Worm (Caenorhabditis elegans) whole organism, late embryonic: ENCODE data around the gene upb-1.
A peak's percentile ranks its signal among the peaks of the same experiment; 100 is the strongest.

Source experiments
- C38D4.7 ChIP-seq: fragments of 200-800 bp; sonication (Bioruptor generic); optimal IDR thresholded peaks from 2 replicates; lab custom pipeline; 2018; ENCODE audit warnings: mild to moderate bottlenecking, missing genetic modification characterization, moderate library complexity, missing compliant biosample characterization
- T23F11.4 ChIP-seq: fragments of 200-800 bp; sonication (Bioruptor generic); optimal IDR thresholded peaks from 2 replicates; lab custom pipeline; 2018; ENCODE audit warnings: mild to moderate bottlenecking, missing genetic modification characterization, missing compliant biosample characterization
- Y22D7AL.16 ChIP-seq: sonication (generic microtip); optimal IDR thresholded peaks from 2 replicates; lab custom pipeline; 2016; ENCODE audit warnings: missing genetic modification characterization, missing compliant biosample characterization
- ahr-1 ChIP-seq: sonication (generic microtip); optimal IDR thresholded peaks from 2 replicates; lab custom pipeline; 2016; ENCODE audit warnings: missing genetic modification characterization, missing compliant biosample characterization
- ceh-18 ChIP-seq: sonication (generic microtip); optimal IDR thresholded peaks from 2 replicates; lab custom pipeline; 2016; ENCODE audit warnings: missing genetic modification characterization, missing compliant biosample characterization
- ceh-24 ChIP-seq: sonication (generic microtip); optimal IDR thresholded peaks from 2 replicates; lab custom pipeline; 2016; ENCODE audit warnings: mild to moderate bottlenecking, missing genetic modification characterization, missing compliant biosample characterization
- ceh-30 ChIP-seq: fragments of 150-350 bp; optimal IDR thresholded peaks from 2 replicates; lab custom pipeline; 2014; ENCODE audit warnings: missing biosample characterization, missing genetic modification characterization
- ceh-48 ChIP-seq: sonication (generic microtip); optimal IDR thresholded peaks from 2 replicates; lab custom pipeline; 2016; ENCODE audit warnings: missing genetic modification characterization, inconsistent platforms, missing compliant biosample characterization
- ceh-6 ChIP-seq: fragments of 200-800 bp; sonication (Bioruptor generic); optimal IDR thresholded peaks from 2 replicates; lab custom pipeline; 2018; ENCODE audit warnings: mild to moderate bottlenecking, missing genetic modification characterization, missing compliant biosample characterization
- dmd-4 ChIP-seq: sonication (generic microtip); optimal IDR thresholded peaks from 2 replicates; lab custom pipeline; 2016; ENCODE audit warnings: borderline replicate concordance, missing genetic modification characterization, missing compliant biosample characterization
- dve-1 ChIP-seq: sonication (generic microtip); optimal IDR thresholded peaks from 2 replicates; lab custom pipeline; 2017; ENCODE audit warnings: antibody characterized with exemption, mild to moderate bottlenecking, missing genetic modification characterization, missing compliant biosample characterization
- elt-2 ChIP-seq: sonication (generic microtip); optimal IDR thresholded peaks from 2 replicates; lab custom pipeline; 2016; ENCODE audit warnings: missing genetic modification reagents, missing genetic modification characterization, missing compliant biosample characterization
- elt-4 ChIP-seq: sonication (generic microtip); optimal IDR thresholded peaks from 2 replicates; lab custom pipeline; 2016; ENCODE audit warnings: missing genetic modification characterization, missing compliant biosample characterization
- ets-4 ChIP-seq: sonication (generic microtip); optimal IDR thresholded peaks from 2 replicates; lab custom pipeline; 2016; ENCODE audit warnings: missing genetic modification characterization, missing compliant biosample characterization
- eyg-1 ChIP-seq: sonication (generic microtip); optimal IDR thresholded peaks from 2 replicates; lab custom pipeline; 2016; ENCODE audit warnings: missing genotype, missing genetic modification characterization, missing compliant biosample characterization
- fax-1 ChIP-seq: sonication (generic microtip); optimal IDR thresholded peaks from 2 replicates; lab custom pipeline; 2016; ENCODE audit warnings: missing genotype, missing genetic modification characterization, missing compliant biosample characterization
- hlh-13 ChIP-seq: fragments of 200-800 bp; sonication (Bioruptor generic); optimal IDR thresholded peaks from 2 replicates; lab custom pipeline; 2018; ENCODE audit warnings: mild to moderate bottlenecking, missing genetic modification characterization, missing compliant biosample characterization
- hlh-15 ChIP-seq: sonication (generic microtip); optimal IDR thresholded peaks from 2 replicates; lab custom pipeline; 2016; ENCODE audit warnings: missing genetic modification characterization, missing compliant biosample characterization
- hlh-6 ChIP-seq: sonication (generic microtip); optimal IDR thresholded peaks from 2 replicates; lab custom pipeline; 2016; ENCODE audit warnings: missing genotype, missing genetic modification characterization, missing compliant biosample characterization
- hlh-8 ChIP-seq: sonication (generic microtip); optimal IDR thresholded peaks from 2 replicates; lab custom pipeline; 2016; ENCODE audit warnings: missing genotype, missing genetic modification characterization, missing compliant biosample characterization
- lin-11 ChIP-seq: fragments of 200-800 bp; sonication (Bioruptor generic); optimal IDR thresholded peaks from 2 replicates; lab custom pipeline; 2018; ENCODE audit warnings: mild to moderate bottlenecking, missing genetic modification characterization, missing compliant biosample characterization
- mec-3 ChIP-seq: sonication (generic microtip); optimal IDR thresholded peaks from 2 replicates; lab custom pipeline; 2016; ENCODE audit warnings: borderline replicate concordance, missing genetic modification characterization, missing compliant biosample characterization
- nfya-1 ChIP-seq: sonication (generic microtip); optimal IDR thresholded peaks from 2 replicates; lab custom pipeline; 2017; ENCODE audit warnings: missing genetic modification characterization, mild to moderate bottlenecking, missing compliant biosample characterization, antibody characterized with exemption, moderate library complexity
- nhr-232 ChIP-seq: sonication (generic microtip); optimal IDR thresholded peaks from 2 replicates; lab custom pipeline; 2016; ENCODE audit warnings: missing genetic modification characterization, missing compliant biosample characterization
- npax-4 ChIP-seq: sonication (generic microtip); optimal IDR thresholded peaks from 2 replicates; lab custom pipeline; 2016; ENCODE audit warnings: missing genetic modification characterization, missing compliant biosample characterization
- pat-9 ChIP-seq: fragments of 200-800 bp; sonication (Bioruptor generic); optimal IDR thresholded peaks from 2 replicates; lab custom pipeline; 2018; ENCODE audit warnings: mild to moderate bottlenecking, missing genetic modification characterization, moderate library complexity, missing compliant biosample characterization
- pha-2 ChIP-seq: sonication (generic microtip); optimal IDR thresholded peaks from 2 replicates; lab custom pipeline; 2017; ENCODE audit warnings: mild to moderate bottlenecking, missing genetic modification characterization, missing compliant biosample characterization
- pha-4 ChIP-seq: fragments of 150-350 bp; optimal IDR thresholded peaks from 2 replicates; lab custom pipeline; 2018; ENCODE audit warnings: missing biosample characterization, missing genetic modification reagents, missing genetic modification characterization
- pqm-1 ChIP-seq: sonication (generic microtip); optimal IDR thresholded peaks from 2 replicates; lab custom pipeline; 2016; ENCODE audit warnings: missing genetic modification characterization, missing compliant biosample characterization
- rnt-1 ChIP-seq: sonication (generic microtip); optimal IDR thresholded peaks from 2 replicates; lab custom pipeline; 2016; ENCODE audit warnings: missing genetic modification characterization, missing compliant biosample characterization
- sdc-2 ChIP-seq: sonication (generic microtip); optimal IDR thresholded peaks from 2 replicates; lab custom pipeline; 2016; ENCODE audit warnings: missing genotype, missing genetic modification characterization, missing compliant biosample characterization
- sox-2 ChIP-seq: fragments of 200-800 bp; sonication (Bioruptor generic); IDR thresholded peaks from 2 replicates; pipeline ENCODE4 v1.3.6; 2022; ENCODE audit warnings: missing genetic modification reagents, missing genetic modification characterization, missing compliant biosample characterization
- sox-4 ChIP-seq: sonication (generic microtip); optimal IDR thresholded peaks from 2 replicates; lab custom pipeline; 2017; ENCODE audit warnings: mild to moderate bottlenecking, missing genetic modification characterization, inconsistent platforms, missing compliant biosample characterization
- syd-9 ChIP-seq: sonication (generic microtip); optimal IDR thresholded peaks from 2 replicates; lab custom pipeline; 2016; ENCODE audit warnings: mild to moderate bottlenecking, missing genetic modification characterization, moderate library complexity, missing compliant biosample characterization
- tbx-7 ChIP-seq: sonication (generic microtip); optimal IDR thresholded peaks from 2 replicates; lab custom pipeline; 2016; ENCODE audit warnings: missing genotype, missing genetic modification characterization, missing compliant biosample characterization
- ttx-3 ChIP-seq: sonication (generic microtip); optimal IDR thresholded peaks from 2 replicates; lab custom pipeline; 2016; ENCODE audit warnings: missing genetic modification reagents, missing genetic modification characterization, missing compliant biosample characterization
- unc-55 ChIP-seq: sonication (generic microtip); optimal IDR thresholded peaks from 2 replicates; lab custom pipeline; 2017; ENCODE audit warnings: missing biosample characterization, missing genetic modification reagents, missing genetic modification characterization
- zip-5 ChIP-seq: sonication (generic microtip); optimal IDR thresholded peaks from 2 replicates; lab custom pipeline; 2016; ENCODE audit warnings: missing genetic modification characterization, missing compliant biosample characterization
- ztf-16 ChIP-seq: sonication (generic microtip); optimal IDR thresholded peaks from 2 replicates; lab custom pipeline; 2017; ENCODE audit warnings: missing genetic modification characterization, missing compliant biosample characterization

upb-1 gene

ce11 chrII:6290047-6290582 is at the start of gene upb-1:
upb-1 (minus strand) TSS chrII:6290097.
- no peak for TF ChIP-seq hlh-8 (tag; lab: Kevin White, UChicago)
- TF ChIP-seq unc-55 (GFP tag; lab: Kevin White, UChicago) = peak; percentile 70
- TF ChIP-seq elt-2 (tag; lab: Kevin White, UChicago) = peak; percentile 82

ce11 chrII:6339511-6339910 is 49.6 kb upstream of the upb-1 start:
- TF ChIP-seq dve-1 (tag; lab: Kevin White, UChicago) = peak; percentile 41
- TF ChIP-seq eyg-1 (tag; lab: Kevin White, UChicago) = no peak

- TF ChIP-seq syd-9 (tag; lab: Kevin White, UChicago) = no peak
- TF ChIP-seq nhr-232 (tag; lab: Kevin White, UChicago) = no peak
Observed at ce11 chrII:6335358-6335757, 45.5 kb upstream of the upb-1 start, which contains the start of gene C32D5.14. C32D5.14 (plus strand) TSS chrII:6335488.

ce11 chrII:6334745-6335260 is 44.9 kb upstream of the upb-1 start:
- TF ChIP-seq sdc-2 (no peak), ceh-18 (tag; lab: Kevin White, UChicago) (no peak), unc-55 (GFP tag; lab: Kevin White, UChicago) (no peak), ceh-6 (no peak), ahr-1 (no peak), ceh-24 (tag; lab: Kevin White, UChicago) (no peak)

ce11 chrII:6333887-6334286 is 44.0 kb upstream of the upb-1 start, which contains the start of gene ttc-39B:
ttc-39B (minus strand) TSS chrII:6333987.
- TF ChIP-seq mec-3 (tag; lab: Kevin White, UChicago) (no peak), ets-4 (no peak), tbx-7 (no peak), hlh-13 (GFP tag; lab: Kevin White, UChicago) (no peak), rnt-1 (tag; lab: Kevin White, UChicago) (no peak), ceh-30 (tag; lab: Kevin White, UChicago) (no peak), nhr-232 (tag; lab: Kevin White, UChicago) (no peak), pqm-1 (tag; lab: Kevin White, UChicago) (no peak), npax-4 (tag; lab: Kevin White, UChicago) (no peak), pat-9 (tag; lab: Kevin White, UChicago) (no peak)

- no peak for TF ChIP-seq elt-4 (tag; lab: Kevin White, UChicago)
- peak; percentile 77 for TF ChIP-seq rnt-1 (tag; lab: Kevin White, UChicago)
- TF ChIP-seq sox-2 (GFP tag; lab: Robert Waterston, UW) = no peak; the same call in 1 of the 2 replicates
- no peak for TF ChIP-seq ceh-6
- peak; percentile 19 for TF ChIP-seq ztf-16 (tag; lab: Kevin White, UChicago)
- TF ChIP-seq pha-2 = no peak
- TF ChIP-seq hlh-13 (GFP tag; lab: Kevin White, UChicago) = no peak
- peak; percentile 92 for TF ChIP-seq nfya-1 (tag; lab: Kevin White, UChicago)
- TF ChIP-seq ttx-3 (tag; lab: Kevin White, UChicago) = peak; percentile 27
- no peak for TF ChIP-seq pat-9 (tag; lab: Kevin White, UChicago)
- TF ChIP-seq pqm-1 (tag; lab: Kevin White, UChicago) = no peak
- peak; percentile 10 for TF ChIP-seq ets-4
- no peak for TF ChIP-seq hlh-15 (tag; lab: Kevin White, UChicago)
- TF ChIP-seq Y22D7AL.16 (tag; lab: Kevin White, UChicago) = no peak
- TF ChIP-seq mec-3 (tag; lab: Kevin White, UChicago) = no peak
- peak; percentile 81 for TF ChIP-seq ceh-18 (tag; lab: Kevin White, UChicago)
- TF ChIP-seq ceh-30 (tag; lab: Kevin White, UChicago) = no peak
- no peak for TF ChIP-seq T23F11.4 (GFP tag; lab: Kevin White, UChicago)
- TF ChIP-seq fax-1 (tag; lab: Kevin White, UChicago) = no peak
- TF ChIP-seq hlh-6 = no peak
- TF ChIP-seq sox-4 (tag; lab: Kevin White, UChicago) = no peak
- TF ChIP-seq dmd-4 (tag; lab: Kevin White, UChicago) = peak; percentile 7
- no peak for TF ChIP-seq lin-11 (tag; lab: Kevin White, UChicago)
- no peak for TF ChIP-seq pha-4 (tag; lab: Kevin White, UChicago)
- no peak for TF ChIP-seq tbx-7
- no peak for TF ChIP-seq C38D4.7
- TF ChIP-seq zip-5 (tag; lab: Kevin White, UChicago) = no peak
- TF ChIP-seq ceh-48 (tag; lab: Kevin White, UChicago) = no peak
- TF ChIP-seq unc-55 (GFP tag; lab: Kevin White, UChicago) = peak; percentile 6
Observed at ce11 chrII:6331222-6331830, 41.4 kb upstream of the upb-1 start, which contains the start of gene set-4. set-4 (minus strand) TSS chrII:6331341.
